Fruit fly (Drosophila melanogaster) whole organism, embryonic: Measurements from ENCODE around the gene CG12522.

Experiments
- Blimp-1 ChIP-seq: fragments of 200-800 bp; sonication (Bioruptor generic); optimal IDR thresholded peaks from 3 replicates; lab custom pipeline; 2018; ENCODE audit warnings: missing biosample characterization, missing genetic modification characterization, mild to moderate bottlenecking, moderate library complexity, missing genetic modification reagents
- CG10366 ChIP-seq: fragments of 200-800 bp; sonication (Bioruptor generic); IDR thresholded peaks from 2 replicates; pipeline ENCODE4 v1.3.6; 2022; ENCODE audit warnings: missing biosample characterization, missing genetic modification characterization
- CG10979 ChIP-seq: fragments of 200-800 bp; sonication (Bioruptor generic); optimal IDR thresholded peaks from 2 replicates; lab custom pipeline; 2018; ENCODE audit warnings: missing biosample characterization, mild to moderate bottlenecking, missing genetic modification characterization, moderate library complexity
- CG14441 ChIP-seq: fragments of 200-800 bp; sonication (Bioruptor generic); IDR thresholded peaks from 2 replicates; pipeline ENCODE4 v1.3.6; 2022; ENCODE audit warnings: missing biosample characterization, missing genetic modification characterization
- CG15269 ChIP-seq: fragments of 200-800 bp; sonication (Bioruptor generic); optimal IDR thresholded peaks from 2 replicates; lab custom pipeline; 2018; ENCODE audit warnings: missing biosample characterization, mild to moderate bottlenecking, missing genetic modification characterization, moderate library complexity
- CG34376 ChIP-seq: fragments of 200-800 bp; sonication (Bioruptor generic); optimal IDR thresholded peaks from 2 replicates; lab custom pipeline; 2018; ENCODE audit warnings: missing biosample characterization, mild to moderate bottlenecking, missing genetic modification characterization
- CG6175 ChIP-seq: fragments of 200-800 bp; sonication (Bioruptor generic); IDR thresholded peaks from 3 replicates; pipeline ENCODE4 v1.3.6; 2022; ENCODE audit warnings: missing biosample characterization, missing genetic modification characterization
- CG6683 ChIP-seq: fragments of 200-800 bp; sonication (Bioruptor generic); optimal IDR thresholded peaks from 2 replicates; lab custom pipeline; 2017; ENCODE audit warnings: missing biosample characterization, mild to moderate bottlenecking, missing genetic modification characterization, missing genetic modification reagents
- CG6765 ChIP-seq: fragments of 200-800 bp; sonication (Bioruptor generic); optimal IDR thresholded peaks from 3 replicates; lab custom pipeline; 2017; ENCODE audit warnings: missing biosample characterization, mild to moderate bottlenecking, missing genetic modification characterization
- CG7839 ChIP-seq: fragments of 200-800 bp; sonication (Bioruptor generic); optimal IDR thresholded peaks from 3 replicates; lab custom pipeline; 2018; ENCODE audit warnings: missing biosample characterization, mild to moderate bottlenecking, missing genetic modification characterization, moderate library complexity
- CG7928 ChIP-seq: fragments of 200-800 bp; sonication (Bioruptor generic); optimal IDR thresholded peaks from 2 replicates; lab custom pipeline; 2017; ENCODE audit warnings: missing biosample characterization, mild to moderate bottlenecking, missing genetic modification characterization
- CG7987 ChIP-seq: fragments of 200-800 bp; sonication (Bioruptor generic); optimal IDR thresholded peaks from 2 replicates; lab custom pipeline; 2018; ENCODE audit warnings: missing biosample characterization, mild to moderate bottlenecking, missing genetic modification characterization, moderate library complexity
- CG9609 ChIP-seq: fragments of 200-800 bp; sonication (Bioruptor generic); optimal IDR thresholded peaks from 3 replicates; lab custom pipeline; 2016; ENCODE audit warnings: missing biosample characterization, missing genetic modification characterization
- CG9817 ChIP-seq: fragments of 200-800 bp; sonication (Bioruptor generic); optimal IDR thresholded peaks from 2 replicates; lab custom pipeline; 2018; ENCODE audit warnings: missing biosample characterization, mild to moderate bottlenecking, missing genetic modification characterization, moderate library complexity
- CTCF ChIP-seq: fragments of 200-800 bp; sonication (Bioruptor generic); optimal IDR thresholded peaks from 2 replicates; lab custom pipeline; 2017; ENCODE audit warnings: missing biosample characterization, mild to moderate bottlenecking, missing genetic modification characterization, moderate library complexity
- Doc2 ChIP-seq: fragments of 200-800 bp; sonication (Bioruptor generic); IDR thresholded peaks from 2 replicates; pipeline ENCODE4 v1.3.6; 2022; ENCODE audit warnings: missing biosample characterization, missing genetic modification characterization
- Dref ChIP-seq: fragments of 200-800 bp; sonication (Bioruptor generic); IDR thresholded peaks from 2 replicates; pipeline ENCODE4 v1.3.6; 2022; ENCODE audit warnings: missing biosample characterization, missing genetic modification characterization
- Drgx ChIP-seq: fragments of 200-800 bp; sonication (Bioruptor generic); IDR thresholded peaks from 2 replicates; pipeline ENCODE4 v1.3.6; 2022; ENCODE audit warnings: missing biosample characterization, missing genetic modification characterization
- E2f2 ChIP-seq: fragments of 200-800 bp; sonication (Bioruptor generic); IDR thresholded peaks from 2 replicates; pipeline ENCODE4 v1.3.6; 2022; ENCODE audit warnings: missing biosample characterization, missing genetic modification characterization
- ERR ChIP-seq: fragments of 200-800 bp; sonication (Bioruptor generic); optimal IDR thresholded peaks from 2 replicates; lab custom pipeline; 2016; ENCODE audit warnings: missing biosample characterization, missing genetic modification characterization
- Elba2 ChIP-seq: fragments of 200-800 bp; sonication (Bioruptor generic); optimal IDR thresholded peaks from 3 replicates; lab custom pipeline; 2016; ENCODE audit warnings: missing biosample characterization, missing genetic modification characterization
- GATAe ChIP-seq: fragments of 200-800 bp; sonication (Bioruptor generic); conservative IDR thresholded peaks from 2 replicates; pipeline ENCODE4 v1.3.6; 2022; ENCODE audit warnings: missing biosample characterization, missing genetic modification characterization
- HHEX ChIP-seq: fragments of 200-800 bp; sonication (Bioruptor generic); optimal IDR thresholded peaks from 3 replicates; lab custom pipeline; 2017; ENCODE audit warnings: missing biosample characterization, mild to moderate bottlenecking, missing genetic modification characterization, missing genetic modification reagents
- HLH54F ChIP-seq: fragments of 200-800 bp; sonication (Bioruptor generic); optimal IDR thresholded peaks from 3 replicates; lab custom pipeline; 2016; ENCODE audit warnings: missing biosample characterization, missing genetic modification characterization
- Hand ChIP-seq: fragments of 200-800 bp; sonication (Bioruptor generic); optimal IDR thresholded peaks from 2 replicates; lab custom pipeline; 2017; ENCODE audit warnings: mild to moderate bottlenecking, missing biosample characterization, missing genetic modification reagents, missing genetic modification characterization
- Hr3 ChIP-seq: fragments of 200-800 bp; sonication (Bioruptor generic); optimal IDR thresholded peaks from 3 replicates; lab custom pipeline; 2016; ENCODE audit warnings: missing biosample characterization, missing genetic modification characterization
- Hr78 ChIP-seq, 2 experiments: fragments of 200-800 bp in 1 of 2; fragments of >200 bp in 1 of 2; sonication (Bioruptor generic) in 1 of 2; optimal IDR thresholded peaks; 2 replicates each; lab custom pipeline; 2017 to 2019; ENCODE audit warnings: missing biosample characterization in 2 of 2, missing genetic modification characterization in 2 of 2, mild to moderate bottlenecking in 1 of 2, moderate library complexity in 1 of 2
- Rfx ChIP-seq: fragments of 200-800 bp; sonication (Bioruptor generic); IDR thresholded peaks from 2 replicates; pipeline ENCODE4 v1.3.6; 2022; ENCODE audit warnings: missing biosample characterization, missing genetic modification characterization
- Tbp ChIP-seq: fragments of >200 bp; optimal IDR thresholded peaks from 2 replicates; lab custom pipeline; 2018; ENCODE audit warnings: missing biosample characterization, missing genetic modification characterization
- amos ChIP-seq: fragments of 200-800 bp; sonication (Bioruptor generic); IDR thresholded peaks from 2 replicates; pipeline ENCODE4 v1.3.6; 2022; ENCODE audit warnings: missing biosample characterization, missing genetic modification characterization; ENCODE audit not compliant: partially characterized antibody
- bcd ChIP-seq: fragments of 200-800 bp; sonication (Bioruptor generic); optimal IDR thresholded peaks from 2 replicates; lab custom pipeline; 2017; ENCODE audit warnings: missing biosample characterization, mild to moderate bottlenecking, missing genetic modification characterization
- cato ChIP-seq: fragments of 200-800 bp; sonication (Bioruptor generic); optimal IDR thresholded peaks from 2 replicates; lab custom pipeline; 2016; ENCODE audit warnings: missing biosample characterization, missing genetic modification characterization, borderline replicate concordance
- caup ChIP-seq: fragments of 200-800 bp; sonication (Bioruptor generic); optimal IDR thresholded peaks from 3 replicates; lab custom pipeline; 2017; ENCODE audit warnings: missing biosample characterization, mild to moderate bottlenecking, missing genetic modification characterization, moderate library complexity; ENCODE audit not compliant: severe bottlenecking
- crp ChIP-seq, 2 experiments: fragments of 200-800 bp; sonication (Bioruptor generic); optimal IDR thresholded peaks; 2 replicates in 1 of 2; 3 replicates in 1 of 2; lab custom pipeline; 2017; ENCODE audit warnings: missing biosample characterization in 2 of 2, missing genetic modification characterization in 2 of 2, mild to moderate bottlenecking in 1 of 2, moderate library complexity in 1 of 2
- fd64A ChIP-seq: fragments of 200-800 bp; sonication (Bioruptor generic); optimal IDR thresholded peaks from 3 replicates; lab custom pipeline; 2018; ENCODE audit warnings: missing biosample characterization, mild to moderate bottlenecking, missing genetic modification characterization
- fd96Cb ChIP-seq: fragments of 200-800 bp; sonication (Bioruptor generic); optimal IDR thresholded peaks from 2 replicates; lab custom pipeline; 2018; ENCODE audit warnings: missing biosample characterization, mild to moderate bottlenecking, missing genetic modification characterization, moderate library complexity
- gcm ChIP-seq: fragments of 200-800 bp; sonication (Bioruptor generic); optimal IDR thresholded peaks from 2 replicates; lab custom pipeline; 2019; ENCODE audit warnings: missing biosample characterization, mild to moderate bottlenecking, missing genetic modification characterization, moderate library complexity
- gt ChIP-seq: fragments of 200-800 bp; sonication (Bioruptor generic); IDR thresholded peaks from 2 replicates; pipeline ENCODE4 v1.3.6; 2022; ENCODE audit warnings: missing biosample characterization, missing genetic modification characterization
- lbe ChIP-seq: fragments of 200-800 bp; sonication (Bioruptor generic); optimal IDR thresholded peaks from 2 replicates; lab custom pipeline; 2016; ENCODE audit warnings: missing biosample characterization, mild to moderate bottlenecking, missing genetic modification characterization
- luna ChIP-seq: fragments of 200-800 bp; sonication (Bioruptor generic); optimal IDR thresholded peaks from 2 replicates; lab custom pipeline; 2016; ENCODE audit warnings: missing biosample characterization, missing genetic modification characterization
- mirr ChIP-seq: fragments of 200-800 bp; sonication (Bioruptor generic); optimal IDR thresholded peaks from 3 replicates; lab custom pipeline; 2018; ENCODE audit warnings: missing biosample characterization, mild to moderate bottlenecking, missing genetic modification characterization
- otp ChIP-seq: fragments of 200-800 bp; sonication (Bioruptor generic); IDR thresholded peaks from 3 replicates; pipeline ENCODE4, ENCODE4 v1.3.6; 2022; ENCODE audit warnings: missing biosample characterization, missing genetic modification characterization
- pan ChIP-seq, 4 experiments: fragments of >200 bp in 3 of 4; fragments of 200-800 bp in 1 of 4; sonication (Bioruptor generic) in 1 of 4; optimal IDR thresholded peaks in 3 of 4; IDR thresholded peaks in 1 of 4; 2 replicates each; pipeline versions ENCODE4 v1.3.6 to Lab custom; 2017 to 2022; ENCODE audit warnings: missing biosample characterization in 2 of 4, missing genetic modification characterization in 2 of 4, mixed read lengths in 1 of 4
- psq ChIP-seq: fragments of 200-800 bp; sonication (Bioruptor generic); optimal IDR thresholded peaks from 2 replicates; lab custom pipeline; 2017; ENCODE audit warnings: missing biosample characterization, missing genetic modification characterization
- ro ChIP-seq: fragments of 200-800 bp; sonication (Bioruptor generic); IDR thresholded peaks from 2 replicates; pipeline ENCODE4 v1.3.6; 2022; ENCODE audit warnings: missing biosample characterization, missing genetic modification characterization
- sc ChIP-seq, 3 experiments: fragments of >200 bp in 2 of 3; fragments of 200-800 bp in 1 of 3; sonication (Bioruptor generic) in 1 of 3; optimal IDR thresholded peaks; 2 replicates in 2 of 3; 3 replicates in 1 of 3; lab custom pipeline; 2017; ENCODE audit warnings: mild to moderate bottlenecking in 1 of 3, missing biosample characterization in 1 of 3, missing genetic modification characterization in 1 of 3, missing genetic modification reagents in 1 of 3
- slbo ChIP-seq: fragments of 200-800 bp; sonication (Bioruptor generic); IDR thresholded peaks from 2 replicates; pipeline ENCODE4 v1.3.6; 2022; ENCODE audit warnings: missing biosample characterization, missing genetic modification characterization
- tgo ChIP-seq: fragments of 200-800 bp; sonication (Bioruptor generic); IDR thresholded peaks from 3 replicates; pipeline ENCODE4 v1.3.6; 2022; ENCODE audit warnings: missing biosample characterization, missing genetic modification characterization
- zf30C ChIP-seq: fragments of 200-800 bp; sonication (Bioruptor generic); optimal IDR thresholded peaks from 3 replicates; lab custom pipeline; 2018; ENCODE audit warnings: missing biosample characterization, mild to moderate bottlenecking, missing genetic modification characterization

CG12522 gene

DNA sequence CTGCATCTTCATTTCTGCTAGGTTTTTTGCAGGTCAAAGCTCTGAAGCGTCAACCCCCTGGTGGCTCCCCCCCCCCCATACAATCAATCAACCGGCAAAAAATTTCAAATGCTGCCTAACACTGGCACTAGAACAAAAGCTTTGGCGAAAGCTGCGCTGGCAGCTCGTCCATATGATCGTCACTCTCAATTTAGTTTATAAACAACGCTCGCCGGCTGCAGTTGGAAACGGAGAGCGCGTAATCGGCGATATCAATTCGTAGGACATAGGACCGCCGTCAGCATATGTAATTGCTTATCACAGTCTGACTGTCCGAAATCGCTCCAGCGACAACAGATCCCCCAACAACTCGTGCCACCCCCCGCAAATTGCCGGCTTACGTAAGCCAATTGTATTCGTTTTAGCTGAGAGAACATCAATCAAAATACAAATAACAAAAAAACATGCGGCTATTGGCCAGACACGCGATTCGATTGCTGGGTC is 37.6 kb upstream of the CG12522 start, which contains the start of gene Mocs1 (continued):
- TF ChIP-seq Dref (GFP tag; lab: Robert Waterston, UW): no peak
- peak; percentile 53 for TF ChIP-seq Drgx (GFP tag; lab: Robert Waterston, UW)
- peak; percentile 2 for TF ChIP-seq CG6683 (GFP tag; lab: Kevin White, UChicago)
- TF ChIP-seq CG15269: peak; percentile 6
- no peak for TF ChIP-seq fd96Cb (tag; lab: Kevin White, UChicago)
- no peak for TF ChIP-seq luna
- no peak for TF ChIP-seq bcd (GFP tag; lab: Kevin White, UChicago)
- TF ChIP-seq slbo (GFP tag; lab: Robert Waterston, UW): 0 out of 2 replicates have a peak, but pooled peaks have one; percentile 24
- TF ChIP-seq CG10979: no peak
- no peak for TF ChIP-seq pan (optimal IDR thresholded peaks at IDR 0.05; lab: Kevin White, UChicago)
- TF ChIP-seq pan (GFP tag; optimal IDR thresholded peaks at IDR 0.05 in 1 of 2, IDR thresholded peaks at IDR 0.05 in 1 of 2): peak in 1 of 2 experiments; percentile 14
- no peak for TF ChIP-seq gt (GFP tag; lab: Robert Waterston, UW)
- TF ChIP-seq zf30C (GFP tag; lab: Kevin White, UChicago): no peak
- no peak for TF ChIP-seq CTCF (GFP tag; lab: Kevin White, UChicago)
- TF ChIP-seq cato (GFP tag; lab: Kevin White, UChicago): no peak
- TF ChIP-seq tgo (GFP tag; lab: Robert Waterston, UW): no peak; the same call in 2 of the 3 replicates
- TF ChIP-seq HLH54F: no peak
- TF ChIP-seq psq: no peak
- TF ChIP-seq CG6765 (GFP tag; lab: Kevin White, UChicago): no peak
- no peak for TF ChIP-seq Hand (GFP tag; lab: Kevin White, UChicago)
- TF ChIP-seq mirr (GFP tag; lab: Kevin White, UChicago): peak; percentile 23
- 0 out of 3 replicates have a peak, but pooled peaks have one; percentile 39 for TF ChIP-seq CG6175 (GFP tag; lab: Robert Waterston, UW)
- TF ChIP-seq Blimp-1: no peak
- TF ChIP-seq ERR (GFP tag; lab: Kevin White, UChicago): no peak
- TF ChIP-seq sc (optimal IDR thresholded peaks at IDR 0.05; lab: Kevin White, UChicago): no peak
- TF ChIP-seq sc (GFP tag; optimal IDR thresholded peaks at IDR 0.05; lab: Kevin White, UChicago): no peak
- TF ChIP-seq lbe (GFP tag; lab: Kevin White, UChicago): no peak
- TF ChIP-seq Tbp (GFP tag; lab: Kevin White, UChicago): no peak
- TF ChIP-seq Elba2: no peak
- TF ChIP-seq HHEX: peak; percentile 6
- no peak for TF ChIP-seq Doc2 (GFP tag; lab: Robert Waterston, UW)
- TF ChIP-seq CG9609: no peak
- TF ChIP-seq CG7928 (GFP tag; lab: Kevin White, UChicago): no peak
- TF ChIP-seq CG7839 (tag; lab: Kevin White, UChicago): no peak
- TF ChIP-seq CG9817 (tag; lab: Kevin White, UChicago): no peak
- no peak for TF ChIP-seq ro
- peak; percentile 62 for TF ChIP-seq Rfx
- no peak for TF ChIP-seq Hr3 (GFP tag; lab: Kevin White, UChicago)
- peak; percentile 65 for TF ChIP-seq CG34376
- TF ChIP-seq CG10366 (GFP tag; lab: Robert Waterston, UW): no peak
- TF ChIP-seq CG7987 (GFP tag; lab: Kevin White, UChicago): no peak
- TF ChIP-seq E2f2 (GFP tag; lab: Robert Waterston, UW): no peak
- TF ChIP-seq crp (GFP tag; optimal IDR thresholded peaks at IDR 0.05; lab: Kevin White, UChicago): peak in 1 of 2 experiments; percentile 77
- TF ChIP-seq fd64A: no peak
- no peak for TF ChIP-seq CG14441 (GFP tag; lab: Robert Waterston, UW)
- TF ChIP-seq GATAe (GFP tag; lab: Robert Waterston, UW): no peak
- TF ChIP-seq otp (GFP tag; lab: Robert Waterston, UW): 0 out of 3 replicates have a peak, but pooled peaks have one; percentile 24
- peak; percentile 37; the same call in 1 of the 2 replicates for TF ChIP-seq amos (GFP tag; lab: Robert Waterston, UW)
- TF ChIP-seq Hr78 (GFP tag; optimal IDR thresholded peaks at IDR 0.05; lab: Kevin White, UChicago): peak in 1 of 2 experiments; percentile 98
- TF ChIP-seq gcm (GFP tag; lab: Kevin White, UChicago): no peak
- TF ChIP-seq caup (GFP tag; lab: Kevin White, UChicago): peak; percentile 6
